Comparison of ENCODE assay signal across 5 fruit fly cellular contexts in the genomic region with DNA sequence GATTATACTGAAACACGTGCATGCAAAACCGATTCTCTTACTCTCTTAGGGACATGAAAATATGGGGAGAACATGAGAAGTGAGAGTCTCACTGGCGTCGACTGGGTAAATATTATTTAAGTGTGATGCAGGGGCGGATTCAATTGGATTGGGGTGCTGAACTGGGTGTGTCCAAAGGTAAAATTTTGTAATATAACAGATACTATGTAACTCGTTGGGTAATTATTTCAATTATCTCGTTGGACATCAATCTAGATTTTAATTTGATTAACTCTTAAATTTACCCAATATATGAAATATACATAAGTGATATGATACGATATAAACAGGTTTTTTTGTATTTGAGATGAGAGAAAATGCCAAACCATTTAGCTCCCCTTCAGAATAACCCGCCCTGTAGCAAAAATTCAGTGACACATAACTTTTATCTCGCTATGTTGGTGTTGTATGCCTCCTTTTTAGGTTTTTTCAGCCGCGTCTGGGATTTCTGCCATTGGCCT.
TF ChIP-seq lines count a peak whose summit lies in the region.

No protein-coding gene starts in this region.

- TF ChIP-seq CTCF in whole organism, embryonic (GFP tag; optimal IDR thresholded peaks at IDR 0.05; lab: Kevin White, UChicago), result peak; percentile 34

TF ChIP-seq in whole organism, adult, 20 proteins besides CTCF, POLR2A, EP300 and RAD21 (continues in another document):
- TF ChIP-seq pad (GFP tag; optimal IDR thresholded peaks at IDR 0.05; lab: Kevin White, UChicago), result peak; percentile 85
- TF ChIP-seq CG7045 (GFP tag; optimal IDR thresholded peaks at IDR 0.05; lab: Kevin White, UChicago), result peak; percentile 86
- TF ChIP-seq CG7101 (tag; optimal IDR thresholded peaks at IDR 0.05; lab: Kevin White, UChicago), result peak; percentile 92
- peak; percentile 92 for TF ChIP-seq bab1 (GFP tag; optimal IDR thresholded peaks at IDR 0.05; lab: Kevin White, UChicago)
- TF ChIP-seq Clk (GFP tag; optimal IDR thresholded peaks at IDR 0.05; lab: Kevin White, UChicago), result peak; percentile 81
- peak; percentile 85 for TF ChIP-seq Hr96 (GFP tag; optimal IDR thresholded peaks at IDR 0.05; lab: Kevin White, UChicago)
- TF ChIP-seq CG33017 (tag; optimal IDR thresholded peaks at IDR 0.05; lab: Kevin White, UChicago), result peak; percentile 89
- peak; percentile 3 for TF ChIP-seq cic (GFP tag; optimal IDR thresholded peaks at IDR 0.05; lab: Kevin White, UChicago)
- TF ChIP-seq kay (GFP tag; lab: Kevin White, UChicago; ENCODE audit: borderline replicate concordance), result peak; percentile 85
- peak; percentile 87 for TF ChIP-seq CG5204 (GFP tag; optimal IDR thresholded peaks at IDR 0.05; lab: Kevin White, UChicago)
- peak; percentile 52 for TF ChIP-seq ovo (GFP tag; optimal IDR thresholded peaks at IDR 0.05; lab: Kevin White, UChicago)
- peak; percentile 90 for TF ChIP-seq toe (GFP tag; optimal IDR thresholded peaks at IDR 0.05; lab: Kevin White, UChicago)
- peak; percentile 72 for TF ChIP-seq tj (GFP tag; optimal IDR thresholded peaks at IDR 0.05; lab: Kevin White, UChicago)
- TF ChIP-seq CG1620 (GFP tag; optimal IDR thresholded peaks at IDR 0.05; lab: Kevin White, UChicago), result peak; percentile 84
- peak; percentile 87 for TF ChIP-seq CG11617 (GFP tag; optimal IDR thresholded peaks at IDR 0.05; lab: Kevin White, UChicago)
- peak; percentile 86 for TF ChIP-seq CG14711 (tag; optimal IDR thresholded peaks at IDR 0.05; lab: Kevin White, UChicago)

TF ChIP-seq in whole organism, embryonic, 481 proteins besides CTCF, POLR2A, EP300 and RAD21 (continues in another document):
- TF ChIP-seq Side (GFP tag; optimal IDR thresholded peaks at IDR 0.05; lab: Kevin White, UChicago) (peak; percentile 87), oc (tag; optimal IDR thresholded peaks at IDR 0.05; lab: Kevin White, UChicago) (peak; percentile 78), ato (GFP tag; IDR thresholded peaks at IDR 0.05; lab: Robert Waterston, UW; ENCODE audit: partially characterized antibody) (no peak), h (optimal IDR thresholded peaks at IDR 0.05; lab: Kevin White, UChicago) (no peak), HHEX (GFP tag; optimal IDR thresholded peaks at IDR 0.05; lab: Kevin White, UChicago) (peak; percentile 96), MTF-1 (GFP tag; optimal IDR thresholded peaks at IDR 0.05; lab: Kevin White, UChicago; ENCODE audit: borderline replicate concordance) (peak; percentile 81), ab (GFP tag; optimal IDR thresholded peaks at IDR 0.05; lab: Kevin White, UChicago) (peak; percentile 80), CG7987 (GFP tag; optimal IDR thresholded peaks at IDR 0.05; lab: Kevin White, UChicago) (peak; percentile 78), Dll (GFP tag; IDR thresholded peaks at IDR 0.05; lab: Robert Waterston, UW; ENCODE audit: partially characterized antibody) (0 out of 4 replicates have a peak, but pooled peaks have one; percentile 14), B-H2 (GFP tag; optimal IDR thresholded peaks at IDR 0.05; lab: Kevin White, UChicago) (peak; percentile 96), CG10267 (tag; optimal IDR thresholded peaks at IDR 0.05; lab: Kevin White, UChicago) (peak; percentile 80), hbn (GFP tag; IDR thresholded peaks at IDR 0.05; lab: Robert Waterston, UW; ENCODE audit: partially characterized antibody) (peak; percentile 42; the same call in 1 of the 2 replicates), CG1233 (GFP tag; optimal IDR thresholded peaks at IDR 0.05; lab: Kevin White, UChicago) (peak; percentile 93), BtbVII (GFP tag; optimal IDR thresholded peaks at IDR 0.05; lab: Kevin White, UChicago) (peak; percentile 94), Ravus (GFP tag; IDR thresholded peaks at IDR 0.05; lab: Robert Waterston, UW) (peak; percentile 81), sqz (GFP tag; optimal IDR thresholded peaks at IDR 0.05; lab: Kevin White, UChicago) (peak; percentile 65)

TF ChIP-seq in whole organism, prepupa, 60 proteins besides CTCF, POLR2A, EP300 and RAD21 (continues in another document):
- TF ChIP-seq Ets21C (GFP tag; optimal IDR thresholded peaks at IDR 0.05; lab: Kevin White, UChicago) (peak; percentile 91), Sox14 (GFP tag; optimal IDR thresholded peaks at IDR 0.05; lab: Kevin White, UChicago) (peak; percentile 92), vri (GFP tag; optimal IDR thresholded peaks at IDR 0.05; lab: Kevin White, UChicago) (peak; percentile 92), Met (GFP tag; optimal IDR thresholded peaks at IDR 0.05; lab: Kevin White, UChicago) (peak; percentile 95), CG6808 (GFP tag; optimal IDR thresholded peaks at IDR 0.05; lab: Kevin White, UChicago) (peak; percentile 91), fd59A (GFP tag; optimal IDR thresholded peaks at IDR 0.05; lab: Kevin White, UChicago) (peak; percentile 84), CG8319 (GFP tag; optimal IDR thresholded peaks at IDR 0.05; lab: Kevin White, UChicago) (peak; percentile 88), Ets96B (tag; optimal IDR thresholded peaks at IDR 0.05; lab: Kevin White, UChicago) (peak; percentile 82), CG11762 (GFP tag; optimal IDR thresholded peaks at IDR 0.05; lab: Kevin White, UChicago; ENCODE audit: insufficient read depth) (peak; percentile 83), dsx (GFP tag; optimal IDR thresholded peaks at IDR 0.05; lab: Kevin White, UChicago; ENCODE audit: poor library complexity, severe bottlenecking) (peak; percentile 59), CG6163 (GFP tag; IDR thresholded peaks at IDR 0.05; lab: Robert Waterston, UW) (no peak; the same call in none of the 3 replicates), CG11294 (GFP tag; IDR thresholded peaks at IDR 0.05; lab: Robert Waterston, UW) (peak; percentile 77), spab (GFP tag; optimal IDR thresholded peaks at IDR 0.05; lab: Kevin White, UChicago) (peak; percentile 87), net (GFP tag; optimal IDR thresholded peaks at IDR 0.05; lab: Kevin White, UChicago) (peak; percentile 91), Hr4 (GFP tag; optimal IDR thresholded peaks at IDR 0.05; lab: Kevin White, UChicago) (peak; percentile 91), fd85E (GFP tag; optimal IDR thresholded peaks at IDR 0.05; lab: Kevin White, UChicago) (peak; percentile 75), CG16779 (tag; optimal IDR thresholded peaks at IDR 0.05; lab: Kevin White, UChicago) (peak; percentile 81)

TF ChIP-seq in whole organism, pupa, 21 proteins besides CTCF, POLR2A, EP300 and RAD21 (continues in another document):
- TF ChIP-seq Snoo (tag; optimal IDR thresholded peaks at IDR 0.05; lab: Kevin White, UChicago), result peak; percentile 88
- TF ChIP-seq rn (GFP tag; IDR thresholded peaks at IDR 0.05; lab: Robert Waterston, UW), result peak; percentile 39; the same call in 1 of the 2 replicates
- TF ChIP-seq CG13204 (GFP tag; optimal IDR thresholded peaks at IDR 0.05; lab: Kevin White, UChicago), result no peak
- peak; percentile 82 for TF ChIP-seq CG34367 (tag; optimal IDR thresholded peaks at IDR 0.05; lab: Kevin White, UChicago)
- peak; percentile 89 for TF ChIP-seq CG14655 (GFP tag; optimal IDR thresholded peaks at IDR 0.05; lab: Kevin White, UChicago)
- peak; percentile 91 for TF ChIP-seq CG15710 (tag; optimal IDR thresholded peaks at IDR 0.05; lab: Kevin White, UChicago)
- TF ChIP-seq CG10348 (GFP tag; IDR thresholded peaks at IDR 0.05; lab: Robert Waterston, UW), result peak; percentile 61
- TF ChIP-seq CG12605 (GFP tag; IDR thresholded peaks at IDR 0.05; lab: Robert Waterston, UW), result peak; percentile 65
- TF ChIP-seq CG9948 (tag; optimal IDR thresholded peaks at IDR 0.05; lab: Kevin White, UChicago), result peak; percentile 87
- peak; percentile 75 for TF ChIP-seq gl (tag; optimal IDR thresholded peaks at IDR 0.05; lab: Kevin White, UChicago)
- peak; percentile 90 for TF ChIP-seq fd96Ca (GFP tag; IDR thresholded peaks at IDR 0.05; lab: Robert Waterston, UW)
- peak; percentile 89 for TF ChIP-seq CG17806 (tag; optimal IDR thresholded peaks at IDR 0.05; lab: Kevin White, UChicago)
- TF ChIP-seq CG4496 (GFP tag; IDR thresholded peaks at IDR 0.05; lab: Robert Waterston, UW), result peak; percentile 89; the same call in 2 of the 3 replicates
- TF ChIP-seq CG8159 (tag; optimal IDR thresholded peaks at IDR 0.05; lab: Kevin White, UChicago), result peak; percentile 93
- peak; percentile 83 for TF ChIP-seq CG8301 (tag; optimal IDR thresholded peaks at IDR 0.05; lab: Kevin White, UChicago)
- peak; percentile 91 for TF ChIP-seq Pif1A (GFP tag; optimal IDR thresholded peaks at IDR 0.05; lab: Kevin White, UChicago)
- peak; percentile 88 for TF ChIP-seq CG32121 (GFP tag; IDR thresholded peaks at IDR 0.05; lab: Robert Waterston, UW)
- TF ChIP-seq D1 (tag; optimal IDR thresholded peaks at IDR 0.05; lab: Kevin White, UChicago), result peak; percentile 78
- TF ChIP-seq Ets98B (GFP tag; IDR thresholded peaks at IDR 0.05; lab: Robert Waterston, UW), result peak; percentile 89

TF ChIP-seq in whole organism, wandering third instar larva, 38 proteins besides CTCF, POLR2A, EP300 and RAD21 (continues in another document):
- TF ChIP-seq Sp1 (GFP tag; optimal IDR thresholded peaks at IDR 0.05; lab: Kevin White, UChicago) (peak; percentile 91), h (GFP tag; optimal IDR thresholded peaks at IDR 0.05; lab: Kevin White, UChicago) (peak; percentile 97), Rel (GFP tag; optimal IDR thresholded peaks at IDR 0.05; lab: Kevin White, UChicago) (peak; percentile 38), Rel (tag; optimal IDR thresholded peaks at IDR 0.05; lab: Kevin White, UChicago) (no peak), Myc (optimal IDR thresholded peaks at IDR 0.05; lab: Kevin White, UChicago) (no peak), Jra (GFP tag; optimal IDR thresholded peaks at IDR 0.05; lab: Kevin White, UChicago) (peak; percentile 89), brk (GFP tag; optimal IDR thresholded peaks at IDR 0.05; lab: Kevin White, UChicago) (peak; percentile 76), N (GFP tag; optimal IDR thresholded peaks at IDR 0.05; lab: Kevin White, UChicago) (no peak), dl (GFP tag; optimal IDR thresholded peaks at IDR 0.05; lab: Kevin White, UChicago; ENCODE audit: insufficient read depth in 1 of 2, partially characterized antibody in 2 of 2) (peak; percentile 2 to 53), OdsH (GFP tag; optimal IDR thresholded peaks at IDR 0.05; lab: Kevin White, UChicago) (peak; percentile 93), Dif (GFP tag; optimal IDR thresholded peaks at IDR 0.05; lab: Kevin White, UChicago; ENCODE audit: partially characterized antibody) (peak; percentile 48), usp (GFP tag; optimal IDR thresholded peaks at IDR 0.05; lab: Kevin White, UChicago) (no peak), dsf (GFP tag; optimal IDR thresholded peaks at IDR 0.05; lab: Kevin White, UChicago; ENCODE audit: borderline replicate concordance) (peak; percentile 56), Abd-B (GFP tag; optimal IDR thresholded peaks at IDR 0.05; lab: Kevin White, UChicago) (no peak), Hr83 (GFP tag; optimal IDR thresholded peaks at IDR 0.05; lab: Kevin White, UChicago; ENCODE audit: poor library complexity, severe bottlenecking) (peak; percentile 88), dmrt93B (GFP tag; optimal IDR thresholded peaks at IDR 0.05; lab: Kevin White, UChicago) (peak; percentile 89), fru (GFP tag; optimal IDR thresholded peaks at IDR 0.05; lab: Kevin White, UChicago) (peak; percentile 93), sv (GFP tag; optimal IDR thresholded peaks at IDR 0.05; lab: Kevin White, UChicago) (peak; percentile 79), tai (GFP tag; optimal IDR thresholded peaks at IDR 0.05; lab: Kevin White, UChicago) (peak; percentile 91), foxo (GFP tag; optimal IDR thresholded peaks at IDR 0.05; lab: Kevin White, UChicago) (peak; percentile 17 to 95)
